Worm (Caenorhabditis elegans): ENCODE measurements around the gene ceh-38.
"Not testable (repeated sequence)": the region's sequence is repeated elsewhere in the genome, so short reads cannot be mapped to it uniquely, and the experiment has no call there.

The ceh-38 gene

ce11 chrII:6968191-6968675 is 16.9 kb downstream of the ceh-38 start:
- TF ChIP-seq F13C5.2 (tag; optimal IDR thresholded peaks at IDR 0.05) = peak; percentile 34
- TF ChIP-seq aly-1 (tag; optimal IDR thresholded peaks at IDR 0.05) = peak; percentile 45
- TF ChIP-seq ama-1 (optimal IDR thresholded peaks at IDR 0.05) = peak; percentile 99
- peak; percentile 45; the same call in 1 of the 2 replicates for TF ChIP-seq flt-1 (GFP tag; IDR thresholded peaks at IDR 0.05)
- TF ChIP-seq tbx-37 (GFP tag; conservative IDR thresholded peaks at IDR 0.05) = 0 out of 2 replicates have a peak, but pooled peaks have one; percentile 29
- peak; percentile 50 for TF ChIP-seq B0310.2 (tag; optimal IDR thresholded peaks at IDR 0.05)
- TF ChIP-seq scrt-1 (GFP tag; IDR thresholded peaks at IDR 0.05) = peak; percentile 73; the same call in 1 of the 2 replicates
- no peak for TF ChIP-seq hnd-1 (tag; optimal IDR thresholded peaks at IDR 0.05)
- TF ChIP-seq tra-4 (tag; optimal IDR thresholded peaks at IDR 0.05) = peak; percentile 69
- TF ChIP-seq hmbx-1 (tag; optimal IDR thresholded peaks at IDR 0.05) = peak; percentile 45
- TF ChIP-seq ets-7 (tag; optimal IDR thresholded peaks at IDR 0.05) = no peak
- TF ChIP-seq tbx-11 (GFP tag; IDR thresholded peaks at IDR 0.05) = 0 out of 2 replicates have a peak, but pooled peaks have one; percentile 30
- peak; percentile 34 for TF ChIP-seq ceh-13 (GFP tag; optimal IDR thresholded peaks at IDR 0.05)
- peak; percentile 94 for TF ChIP-seq hmg-4 (GFP tag; optimal IDR thresholded peaks at IDR 0.05)
- peak; percentile 77 for TF ChIP-seq pes-1 (GFP tag; IDR thresholded peaks at IDR 0.05)
- TF ChIP-seq sea-1 (GFP tag; conservative IDR thresholded peaks at IDR 0.05) = 0 out of 2 replicates have a peak, but pooled peaks have one; percentile 25
- peak; percentile 89 for TF ChIP-seq ceh-36 (tag; optimal IDR thresholded peaks at IDR 0.05)

- TF ChIP-seq ceh-13 (GFP tag; optimal IDR thresholded peaks at IDR 0.05) = no peak
Measured at ce11 chrII:6970515-6970914, 19.2 kb downstream of the ceh-38 start, which contains the start of gene C15F1.5. C15F1.5 (minus strand) TSS chrII:6970615.

ce11 chrII:6972185-6972737 is 20.9 kb downstream of the ceh-38 start, which contains the start of gene art-1:
art-1 (minus strand) TSS chrII:6972235.
- TF ChIP-seq tra-4 (tag; optimal IDR thresholded peaks at IDR 0.05) (no peak), scrt-1 (GFP tag; IDR thresholded peaks at IDR 0.05) (no peak), ceh-13 (GFP tag; optimal IDR thresholded peaks at IDR 0.05) (no peak), hnd-1 (tag; optimal IDR thresholded peaks at IDR 0.05) (no peak), pes-1 (GFP tag; IDR thresholded peaks at IDR 0.05) (no peak), ceh-36 (tag; optimal IDR thresholded peaks at IDR 0.05) (no peak), ama-1 (optimal IDR thresholded peaks at IDR 0.05) (no peak), B0310.2 (tag; optimal IDR thresholded peaks at IDR 0.05) (no peak), ets-7 (tag; optimal IDR thresholded peaks at IDR 0.05) (no peak), tbx-11 (GFP tag; IDR thresholded peaks at IDR 0.05) (no peak), aly-1 (tag; optimal IDR thresholded peaks at IDR 0.05) (no peak), F13C5.2 (tag; optimal IDR thresholded peaks at IDR 0.05) (no peak), hmbx-1 (tag; optimal IDR thresholded peaks at IDR 0.05) (no peak), hmg-4 (GFP tag; optimal IDR thresholded peaks at IDR 0.05) (no peak), sea-1 (GFP tag; conservative IDR thresholded peaks at IDR 0.05) (no peak)

ce11 chrII:6973501-6973900 is 22.2 kb downstream of the ceh-38 start, which contains the start of gene sod-1:
sod-1 (minus strand) TSS chrII:6973887.
- no peak for TF ChIP-seq sea-1 (GFP tag; conservative IDR thresholded peaks at IDR 0.05)
- TF ChIP-seq hnd-1 (tag; optimal IDR thresholded peaks at IDR 0.05) = no peak
- no peak for TF ChIP-seq flt-1 (GFP tag; IDR thresholded peaks at IDR 0.05)
- TF ChIP-seq tbx-37 (GFP tag; conservative IDR thresholded peaks at IDR 0.05) = no peak
- no peak for TF ChIP-seq ets-7 (tag; optimal IDR thresholded peaks at IDR 0.05)
- TF ChIP-seq B0310.2 (tag; optimal IDR thresholded peaks at IDR 0.05) = no peak
- no peak for TF ChIP-seq ama-1 (optimal IDR thresholded peaks at IDR 0.05)
- no peak for TF ChIP-seq hmbx-1 (tag; optimal IDR thresholded peaks at IDR 0.05)
- TF ChIP-seq tra-4 (tag; optimal IDR thresholded peaks at IDR 0.05) = no peak
- TF ChIP-seq F13C5.2 (tag; optimal IDR thresholded peaks at IDR 0.05) = no peak

ce11 chrII:6974011-6974410 is 22.7 kb downstream of the ceh-38 start:
- TF ChIP-seq pes-1 (GFP tag; IDR thresholded peaks at IDR 0.05) (no peak), F13C5.2 (tag; optimal IDR thresholded peaks at IDR 0.05) (no peak), flt-1 (GFP tag; IDR thresholded peaks at IDR 0.05) (no peak), sea-1 (GFP tag; conservative IDR thresholded peaks at IDR 0.05) (no peak), tbx-37 (GFP tag; conservative IDR thresholded peaks at IDR 0.05) (no peak), hnd-1 (tag; optimal IDR thresholded peaks at IDR 0.05) (no peak), scrt-1 (GFP tag; IDR thresholded peaks at IDR 0.05) (no peak), ets-7 (tag; optimal IDR thresholded peaks at IDR 0.05) (no peak), hmbx-1 (tag; optimal IDR thresholded peaks at IDR 0.05) (no peak), ceh-36 (tag; optimal IDR thresholded peaks at IDR 0.05) (no peak), tbx-11 (GFP tag; IDR thresholded peaks at IDR 0.05) (no peak), ama-1 (optimal IDR thresholded peaks at IDR 0.05) (no peak), tra-4 (tag; optimal IDR thresholded peaks at IDR 0.05) (no peak)

- no peak for TF ChIP-seq tbx-11 (GFP tag; IDR thresholded peaks at IDR 0.05)
- no peak for TF ChIP-seq flt-1 (GFP tag; IDR thresholded peaks at IDR 0.05)
- no peak for TF ChIP-seq tbx-37 (GFP tag; conservative IDR thresholded peaks at IDR 0.05)
- no peak for TF ChIP-seq hmg-4 (GFP tag; optimal IDR thresholded peaks at IDR 0.05)
- TF ChIP-seq F13C5.2 (tag; optimal IDR thresholded peaks at IDR 0.05) = no peak
- no peak for TF ChIP-seq hmbx-1 (tag; optimal IDR thresholded peaks at IDR 0.05)
- no peak for TF ChIP-seq tra-4 (tag; optimal IDR thresholded peaks at IDR 0.05)
- no peak for TF ChIP-seq ceh-36 (tag; optimal IDR thresholded peaks at IDR 0.05)
- no peak for TF ChIP-seq ama-1 (optimal IDR thresholded peaks at IDR 0.05)
- TF ChIP-seq aly-1 (tag; optimal IDR thresholded peaks at IDR 0.05) = no peak
- no peak for TF ChIP-seq scrt-1 (GFP tag; IDR thresholded peaks at IDR 0.05)
- TF ChIP-seq sea-1 (GFP tag; conservative IDR thresholded peaks at IDR 0.05) = no peak
- no peak for TF ChIP-seq hnd-1 (tag; optimal IDR thresholded peaks at IDR 0.05)
- no peak for TF ChIP-seq ceh-13 (GFP tag; optimal IDR thresholded peaks at IDR 0.05)
- no peak for TF ChIP-seq ets-7 (tag; optimal IDR thresholded peaks at IDR 0.05)
- no peak for TF ChIP-seq B0310.2 (tag; optimal IDR thresholded peaks at IDR 0.05)
Measured at ce11 chrII:6975725-6976124, 24.4 kb downstream of the ceh-38 start.

- not testable (repeated sequence) for TF ChIP-seq scrt-1 (GFP tag; IDR thresholded peaks at IDR 0.05); hmg-4 (GFP tag; optimal IDR thresholded peaks at IDR 0.05); F13C5.2 (tag; optimal IDR thresholded peaks at IDR 0.05)
Measured at ce11 chrII:6977732-6978131, 26.4 kb downstream of the ceh-38 start, which contains the start of gene C15F1.8. C15F1.8 (minus strand) TSS chrII:6977832.
